Fruit fly (Drosophila melanogaster) whole organism, embryonic: ENCODE data around the gene CG18233.

Experiments
- PHDP ChIP-seq: fragments of 200-800 bp; sonication (Bioruptor generic); optimal IDR thresholded peaks from 3 replicates; lab custom pipeline; 2018; ENCODE audit warnings: missing biosample characterization, mild to moderate bottlenecking, missing genetic modification characterization, moderate library complexity
- al ChIP-seq: fragments of 200-800 bp; sonication (Bioruptor generic); IDR thresholded peaks from 2 replicates; pipeline ENCODE4 v1.3.6; 2022; ENCODE audit warnings: missing biosample characterization, missing genetic modification characterization
- az2 ChIP-seq: fragments of 200-800 bp; sonication (Bioruptor generic); optimal IDR thresholded peaks from 3 replicates; lab custom pipeline; 2016; ENCODE audit warnings: missing biosample characterization, missing genetic modification characterization
- esg ChIP-seq: fragments of 200-800 bp; sonication (Bioruptor generic); conservative IDR thresholded peaks from 2 replicates; pipeline ENCODE4 v1.3.6; 2022; ENCODE audit warnings: missing biosample characterization, missing genetic modification characterization
- rib ChIP-seq: fragments of 200-800 bp; sonication (Bioruptor generic); IDR thresholded peaks from 2 replicates; pipeline ENCODE4 v1.3.6; 2022; ENCODE audit warnings: missing biosample characterization, missing genetic modification characterization
- so ChIP-seq: fragments of 200-800 bp; sonication (Bioruptor generic); IDR thresholded peaks from 3 replicates; pipeline ENCODE4 v1.3.6; 2022; ENCODE audit warnings: missing biosample characterization, missing genetic modification characterization

dm6 chr3L:18603125-18603524 is 2.1 kb upstream of the CG18233 start, which contains the start of gene CG18234:
- TF ChIP-seq esg (GFP tag; lab: Robert Waterston, UW) (no peak), rib (GFP tag; lab: Robert Waterston, UW) (no peak), al (no peak), so (no peak), PHDP (tag; lab: Kevin White, UChicago) (no peak), az2 (GFP tag; lab: Kevin White, UChicago) (no peak)
